Worm (Caenorhabditis elegans) whole organism, L1 larva: Measurements from ENCODE around the gene hda-1.

Experiments
- ama-1 ChIP-seq: fragments of 150-350 bp; optimal IDR thresholded peaks from 2 replicates; lab custom pipeline; 2014
- elt-2 ChIP-seq: sonication (generic microtip); optimal IDR thresholded peaks from 2 replicates; lab custom pipeline; 2016; ENCODE audit warnings: missing genetic modification characterization, mild to moderate bottlenecking, inconsistent platforms, missing compliant biosample characterization, missing genetic modification reagents
- lin-15B ChIP-seq: fragments of 150-350 bp; sonication (generic microtip); optimal IDR thresholded peaks from 3 replicates; lab custom pipeline; 2014; ENCODE audit warnings: missing biosample characterization, missing genetic modification characterization
- mdl-1 ChIP-seq, 2 experiments: fragments of 150-350 bp; optimal IDR thresholded peaks; 2 replicates each; lab custom pipeline; 2014 to 2017; ENCODE audit warnings: missing biosample characterization in 2 of 2, missing genetic modification characterization in 2 of 2, inconsistent platforms in 1 of 2
- nhr-11 ChIP-seq: fragments of 150-350 bp; optimal IDR thresholded peaks from 2 replicates; lab custom pipeline; 2014; ENCODE audit warnings: missing biosample characterization, missing genetic modification characterization
- nhr-237 ChIP-seq: fragments of 150-350 bp; optimal IDR thresholded peaks from 2 replicates; lab custom pipeline; 2014; ENCODE audit warnings: missing biosample characterization, missing genetic modification characterization
- snu-23 ChIP-seq: sonication (generic microtip); optimal IDR thresholded peaks from 2 replicates; lab custom pipeline; 2016; ENCODE audit warnings: missing genetic modification characterization, missing compliant biosample characterization

DNA sequence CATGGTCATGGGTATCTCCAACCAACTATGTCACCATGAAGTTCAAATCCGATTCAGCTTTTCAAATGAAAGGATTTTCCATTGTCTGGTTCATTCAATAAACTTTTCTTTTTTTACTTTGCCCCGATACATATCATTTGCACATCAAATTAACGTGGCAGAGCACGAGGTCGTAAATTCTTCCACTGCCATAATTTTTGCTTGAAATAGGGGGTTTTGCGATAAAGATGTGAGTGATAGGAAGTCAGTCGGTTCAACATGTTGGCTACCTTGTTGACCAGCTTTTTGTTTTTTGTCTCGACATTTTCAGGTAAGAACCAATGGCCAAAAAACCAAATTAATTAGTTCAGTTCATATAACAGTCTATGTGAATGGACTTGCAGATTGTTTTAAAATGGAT is 48.5 kb upstream of the hda-1 start, which contains the start of gene clec-54:
- TF ChIP-seq mdl-1 (tag; optimal IDR thresholded peaks at IDR 0.05; lab: Kevin White, UChicago) (no peak), ama-1 (lab: Kevin White, UChicago) (no peak), elt-2 (tag; lab: Kevin White, UChicago) (peak; percentile 52), nhr-11 (no peak), lin-15B (tag; lab: Kevin White, UChicago) (no peak), snu-23 (GFP tag; lab: Kevin White, UChicago) (no peak), nhr-237 (no peak)
